Worm (Caenorhabditis elegans) whole organism, L3 larva: Measurements from ENCODE around the gene Y46G5A.39.

Experiments used
- R02D3.7 ChIP-seq: fragments of 150-350 bp; optimal IDR thresholded peaks from 2 replicates; lab custom pipeline; 2014; ENCODE audit warnings: missing biosample characterization, missing genetic modification characterization
- ZK546.5 ChIP-seq: sonication (generic microtip); optimal IDR thresholded peaks from 2 replicates; lab custom pipeline; 2017; ENCODE audit warnings: missing biosample characterization, missing genetic modification characterization
- aly-2 ChIP-seq: fragments of 150-350 bp; optimal IDR thresholded peaks from 2 replicates; lab custom pipeline; 2014; ENCODE audit warnings: missing biosample characterization, missing genetic modification characterization
- ama-1 ChIP-seq: fragments of 150-350 bp; optimal IDR thresholded peaks from 2 replicates; lab custom pipeline; 2018
- ceh-16 ChIP-seq: sonication (generic microtip); optimal IDR thresholded peaks from 2 replicates; lab custom pipeline; 2017; ENCODE audit warnings: missing biosample characterization, missing genetic modification characterization
- ceh-28 ChIP-seq: fragments of 150-350 bp; optimal IDR thresholded peaks from 2 replicates; lab custom pipeline; 2014; ENCODE audit warnings: missing biosample characterization, missing genetic modification reagents, missing genetic modification characterization
- ceh-82 ChIP-seq: fragments of 150-350 bp; optimal IDR thresholded peaks from 2 replicates; lab custom pipeline; 2014; ENCODE audit warnings: missing biosample characterization, missing genetic modification characterization
- ceh-9 ChIP-seq: sonication (generic microtip); optimal IDR thresholded peaks from 2 replicates; lab custom pipeline; 2018; ENCODE audit warnings: missing biosample characterization, missing genetic modification characterization
- daf-12 ChIP-seq: fragments of 150-350 bp; optimal IDR thresholded peaks from 2 replicates; lab custom pipeline; 2014; ENCODE audit warnings: missing biosample characterization, missing genetic modification reagents, missing genetic modification characterization
- egl-27 ChIP-seq: sonication (generic microtip); optimal IDR thresholded peaks from 4 replicates; lab custom pipeline; 2017; ENCODE audit warnings: missing biosample characterization, missing genetic modification reagents, missing genetic modification characterization
- egl-5 ChIP-seq: fragments of 150-350 bp; optimal IDR thresholded peaks from 2 replicates; lab custom pipeline; 2017; ENCODE audit warnings: missing biosample characterization, missing genetic modification reagents, missing genetic modification characterization, inconsistent platforms
- elt-1 ChIP-seq: fragments of 150-350 bp; optimal IDR thresholded peaks from 2 replicates; lab custom pipeline; 2014; ENCODE audit warnings: missing biosample characterization, missing genetic modification characterization
- elt-3 ChIP-seq, 3 experiments: fragments of 150-350 bp in 1 of 3; sonication (generic microtip) in 2 of 3; optimal IDR thresholded peaks; 2 replicates in 2 of 3; 4 replicates in 1 of 3; lab custom pipeline; 2014 to 2017; ENCODE audit warnings: missing biosample characterization in 3 of 3, missing genetic modification characterization in 3 of 3
- eor-1 ChIP-seq, 2 experiments: fragments of 150-350 bp; optimal IDR thresholded peaks; 2 replicates each; lab custom pipeline; 2014 to 2018; ENCODE audit warnings: missing biosample characterization in 2 of 2, missing genetic modification characterization in 2 of 2
- fkh-10 ChIP-seq: sonication (generic microtip); optimal IDR thresholded peaks from 2 replicates; lab custom pipeline; 2017; ENCODE audit warnings: missing biosample characterization, missing genetic modification reagents, missing genetic modification characterization
- fkh-2 ChIP-seq: fragments of 150-350 bp; optimal IDR thresholded peaks from 2 replicates; lab custom pipeline; 2014; ENCODE audit warnings: missing biosample characterization, missing genetic modification reagents, missing genetic modification characterization
- fos-1 ChIP-seq: fragments of 150-350 bp; optimal IDR thresholded peaks from 2 replicates; lab custom pipeline; 2014; ENCODE audit warnings: missing biosample characterization, missing genetic modification characterization
- hmg-11 ChIP-seq: sonication (generic microtip); optimal IDR thresholded peaks from 2 replicates; lab custom pipeline; 2016; ENCODE audit warnings: missing genetic modification characterization, missing compliant biosample characterization
- mdl-1 ChIP-seq: fragments of 150-350 bp; optimal IDR thresholded peaks from 2 replicates; lab custom pipeline; 2014; ENCODE audit warnings: missing biosample characterization, missing genetic modification characterization
- mml-1 ChIP-seq: fragments of 150-350 bp; sonication (generic microtip); optimal IDR thresholded peaks from 3 replicates; lab custom pipeline; 2014; ENCODE audit warnings: missing biosample characterization, missing genetic modification characterization
- nfya-1 ChIP-seq: sonication (generic microtip); optimal IDR thresholded peaks from 2 replicates; lab custom pipeline; 2017; ENCODE audit warnings: missing genetic modification characterization, mild to moderate bottlenecking, missing compliant biosample characterization, antibody characterized with exemption, moderate library complexity; ENCODE audit not compliant: insufficient read depth
- nhr-11 ChIP-seq: fragments of 150-350 bp; optimal IDR thresholded peaks from 2 replicates; lab custom pipeline; 2014; ENCODE audit warnings: missing biosample characterization, missing genetic modification characterization
- nhr-23 ChIP-seq: fragments of 150-350 bp; optimal IDR thresholded peaks from 2 replicates; lab custom pipeline; 2014; ENCODE audit warnings: missing biosample characterization, missing genetic modification reagents, missing genetic modification characterization
- nhr-25 ChIP-seq: sonication (generic microtip); optimal IDR thresholded peaks from 2 replicates; lab custom pipeline; 2017; ENCODE audit warnings: missing biosample characterization, missing genetic modification characterization
- nhr-43 ChIP-seq: sonication (generic microtip); optimal IDR thresholded peaks from 2 replicates; lab custom pipeline; 2016; ENCODE audit warnings: mild to moderate bottlenecking, missing genetic modification characterization, missing compliant biosample characterization; ENCODE audit not compliant: poor library complexity, severe bottlenecking
- nhr-67 ChIP-seq: fragments of 150-350 bp; optimal IDR thresholded peaks from 2 replicates; lab custom pipeline; 2014; ENCODE audit warnings: missing biosample characterization, missing genetic modification characterization
- nhr-77 ChIP-seq: fragments of 150-350 bp; optimal IDR thresholded peaks from 2 replicates; lab custom pipeline; 2014; ENCODE audit warnings: missing biosample characterization, missing genetic modification characterization
- pha-4 ChIP-seq: fragments of 150-350 bp; optimal IDR thresholded peaks from 2 replicates; lab custom pipeline; 2014; ENCODE audit warnings: missing biosample characterization, missing genetic modification reagents, missing genetic modification characterization
- sea-2 ChIP-seq: fragments of 150-350 bp; sonication (generic microtip); optimal IDR thresholded peaks from 4 replicates; lab custom pipeline; 2014; ENCODE audit warnings: missing biosample characterization, missing genetic modification reagents, missing genetic modification characterization
- snpc-4 ChIP-seq: fragments of 150-350 bp; optimal IDR thresholded peaks from 2 replicates; lab custom pipeline; 2014; ENCODE audit warnings: missing biosample characterization, missing genetic modification characterization
- unc-39 ChIP-seq: sonication (generic microtip); optimal IDR thresholded peaks from 4 replicates; lab custom pipeline; 2017; ENCODE audit warnings: missing biosample characterization, missing genetic modification characterization
- zag-1 ChIP-seq: fragments of 150-350 bp; optimal IDR thresholded peaks from 2 replicates; lab custom pipeline; 2014; ENCODE audit warnings: missing biosample characterization, missing genetic modification characterization
- ztf-11 ChIP-seq: fragments of 150-350 bp; optimal IDR thresholded peaks from 2 replicates; lab custom pipeline; 2014; ENCODE audit warnings: missing biosample characterization, missing genetic modification characterization
- ztf-4 ChIP-seq: fragments of 150-350 bp; optimal IDR thresholded peaks from 2 replicates; lab custom pipeline; 2014; ENCODE audit warnings: missing biosample characterization, missing genetic modification characterization

Gene Y46G5A.39

ce11 chrII:12767258-12767824, 13.7 kb upstream of the Y46G5A.39 start:
- no peak for TF ChIP-seq fkh-2 (tag; lab: Kevin White, UChicago)
- TF ChIP-seq zag-1 (tag; lab: Kevin White, UChicago): no peak
- no peak for TF ChIP-seq nhr-67 (tag; lab: Kevin White, UChicago)
- no peak for TF ChIP-seq ztf-4
- no peak for TF ChIP-seq mdl-1
- no peak for TF ChIP-seq snpc-4
- TF ChIP-seq mml-1 (tag; lab: Kevin White, UChicago): no peak
- no peak for TF ChIP-seq nhr-23 (tag; lab: Kevin White, UChicago)
- no peak for TF ChIP-seq R02D3.7 (tag; lab: Kevin White, UChicago)
- TF ChIP-seq nhr-11 (tag; lab: Kevin White, UChicago): no peak
- no peak for TF ChIP-seq ama-1
- no peak for TF ChIP-seq eor-1 (tag; optimal IDR thresholded peaks at IDR 0.05; lab: Kevin White, UChicago)

- TF ChIP-seq fkh-10 (GFP tag; lab: Kevin White, UChicago) (no peak), ceh-28 (tag; lab: Kevin White, UChicago) (peak; percentile 81), fos-1 (tag; lab: Kevin White, UChicago) (no peak)
- TF ChIP-seq, all 47 proteins: peak for 1
Observed at ce11 chrII:12766443-12767188, 13.0 kb upstream of the Y46G5A.39 start.

ce11 chrII:12764476-12764875, 10.9 kb upstream of the Y46G5A.39 start:
- no peak for TF ChIP-seq ceh-16
- TF ChIP-seq elt-3 (tag; optimal IDR thresholded peaks at IDR 0.05; lab: Kevin White, UChicago): no peak

ce11 chrII:12760497-12760896, 6.9 kb upstream of the Y46G5A.39 start, which contains the start of gene cnp-2:
TSS of gene cnp-2 (plus strand) at chrII:12760797.
- TF ChIP-seq nhr-77 (tag; lab: Kevin White, UChicago) (no peak), fkh-10 (GFP tag; lab: Kevin White, UChicago) (no peak), mml-1 (tag; lab: Kevin White, UChicago) (no peak), unc-39 (tag; lab: Kevin White, UChicago) (no peak), fos-1 (tag; lab: Kevin White, UChicago) (no peak), ceh-82 (no peak), elt-1 (tag; lab: Kevin White, UChicago) (no peak), sea-2 (GFP tag; lab: Kevin White, UChicago) (no peak), aly-2 (tag; lab: Kevin White, UChicago) (no peak), fkh-2 (tag; lab: Kevin White, UChicago) (no peak), nhr-11 (tag; lab: Kevin White, UChicago) (no peak), egl-5 (tag; lab: Kevin White, UChicago) (no peak), hmg-11 (tag; lab: Kevin White, UChicago) (no peak), elt-3 (tag; optimal IDR thresholded peaks at IDR 0.05; lab: Kevin White, UChicago) (no peak), R02D3.7 (tag; lab: Kevin White, UChicago) (no peak)

ce11 chrII:12756180-12756579, 2.6 kb upstream of the Y46G5A.39 start, which contains the start of the genes Y46G5A.7 and Y46G5A.8:
TSS of gene Y46G5A.7 (minus strand) at chrII:12756332.
TSS of gene Y46G5A.8 (plus strand) at chrII:12756338.
- no peak for TF ChIP-seq ZK546.5 (tag; lab: Kevin White, UChicago)
- no peak for TF ChIP-seq ceh-82
- no peak for TF ChIP-seq nhr-43 (tag; lab: Kevin White, UChicago)
- TF ChIP-seq ztf-11 (tag; lab: Kevin White, UChicago): no peak
- no peak for TF ChIP-seq mdl-1
- no peak for TF ChIP-seq egl-27
- no peak for TF ChIP-seq nhr-25 (tag; lab: Kevin White, UChicago)
- no peak for TF ChIP-seq zag-1 (tag; lab: Kevin White, UChicago)
- TF ChIP-seq mml-1 (tag; lab: Kevin White, UChicago): no peak
- TF ChIP-seq daf-12 (tag; lab: Kevin White, UChicago): no peak
- TF ChIP-seq ceh-9: no peak
- TF ChIP-seq pha-4 (tag; lab: Kevin White, UChicago): no peak
- TF ChIP-seq aly-2 (tag; lab: Kevin White, UChicago): no peak
- TF ChIP-seq unc-39 (tag; lab: Kevin White, UChicago): no peak
- no peak for TF ChIP-seq nfya-1 (tag; lab: Kevin White, UChicago)
- no peak for TF ChIP-seq hmg-11 (tag; lab: Kevin White, UChicago)
- no peak for TF ChIP-seq ama-1
- TF ChIP-seq nhr-23 (tag; lab: Kevin White, UChicago): no peak
- no peak for TF ChIP-seq nhr-77 (tag; lab: Kevin White, UChicago)
